Fruit fly (Drosophila melanogaster): ENCODE measurements around the gene Dip-C.

Gene Dip-C

dm6 chr3R:12402935-12403334 is 10.6 kb downstream of the Dip-C start (continued):
- peak; percentile 92 for TF ChIP-seq gcm2 (GFP tag; optimal IDR thresholded peaks at IDR 0.05)
- TF ChIP-seq Lhr (GFP tag; optimal IDR thresholded peaks at IDR 0.05) = peak; percentile 92
- TF ChIP-seq tll (GFP tag; optimal IDR thresholded peaks at IDR 0.05) = peak in 1 of 2 experiments; percentile 76
- TF ChIP-seq CG8478 (optimal IDR thresholded peaks at IDR 0.05) = no peak
- TF ChIP-seq Side (GFP tag; optimal IDR thresholded peaks at IDR 0.05) = peak; percentile 92
- peak; percentile 92 for TF ChIP-seq Vsx1 (GFP tag; optimal IDR thresholded peaks at IDR 0.05)
- peak; percentile 100 for TF ChIP-seq CG10147 (GFP tag; optimal IDR thresholded peaks at IDR 0.05)
- TF ChIP-seq CG10366 (GFP tag; IDR thresholded peaks at IDR 0.05) = peak; percentile 95
- peak; percentile 94 for TF ChIP-seq Rx (GFP tag; IDR thresholded peaks at IDR 0.05)
- peak; percentile 98 for TF ChIP-seq CG9727 (GFP tag; optimal IDR thresholded peaks at IDR 0.05)
- TF ChIP-seq stc (GFP tag; IDR thresholded peaks at IDR 0.05) = peak; percentile 97
- TF ChIP-seq Blimp-1 (GFP tag; optimal IDR thresholded peaks at IDR 0.05) = peak; percentile 97
- TF ChIP-seq sug (tag; optimal IDR thresholded peaks at IDR 0.05) = peak; percentile 97
- TF ChIP-seq Atf-2 (GFP tag; optimal IDR thresholded peaks at IDR 0.05) = peak; percentile 90
- TF ChIP-seq odd (GFP tag; optimal IDR thresholded peaks at IDR 0.05) = peak; percentile 96
- peak; percentile 94 for TF ChIP-seq CG2199 (GFP tag; IDR thresholded peaks at IDR 0.05)
- TF ChIP-seq nau (GFP tag; optimal IDR thresholded peaks at IDR 0.05) = peak; percentile 99
- TF ChIP-seq CG12299 (tag; optimal IDR thresholded peaks at IDR 0.05) = peak; percentile 98
- TF ChIP-seq CG12104 (GFP tag; optimal IDR thresholded peaks at IDR 0.05) = peak; percentile 98
- TF ChIP-seq CG9797 (GFP tag; optimal IDR thresholded peaks at IDR 0.05) = peak; percentile 41
- TF ChIP-seq Dref (GFP tag; IDR thresholded peaks at IDR 0.05) = peak; percentile 52
- TF ChIP-seq fd102C (GFP tag; optimal IDR thresholded peaks at IDR 0.05) = peak; percentile 92
- TF ChIP-seq jigr1 (GFP tag; IDR thresholded peaks at IDR 0.05) = peak; percentile 76; the same call in 2 of the 3 replicates
- peak; percentile 97 for TF ChIP-seq HLH3B (GFP tag; IDR thresholded peaks at IDR 0.05)
- peak; percentile 86 for TF ChIP-seq Hey (tag; optimal IDR thresholded peaks at IDR 0.05)
- TF ChIP-seq Sox102F (GFP tag; optimal IDR thresholded peaks at IDR 0.05) = peak; percentile 98
- no peak for TF ChIP-seq vnd (GFP tag; IDR thresholded peaks at IDR 0.05; ENCODE audit: partially characterized antibody)
- TF ChIP-seq Hr3 (GFP tag; optimal IDR thresholded peaks at IDR 0.05) = peak; percentile 91
- peak; percentile 86 for TF ChIP-seq rib (GFP tag; IDR thresholded peaks at IDR 0.05)
- peak; percentile 95 for TF ChIP-seq E2f1 (GFP tag; IDR thresholded peaks at IDR 0.05)
- TF ChIP-seq CG8089 (GFP tag; optimal IDR thresholded peaks at IDR 0.05) = peak; percentile 88
- peak; percentile 85 for TF ChIP-seq ash1 (GFP tag; optimal IDR thresholded peaks at IDR 0.05)
- TF ChIP-seq Dp (GFP tag; optimal IDR thresholded peaks at IDR 0.05) = peak; percentile 47
- TF ChIP-seq Dek (tag; optimal IDR thresholded peaks at IDR 0.05) = peak; percentile 97
- no peak for TF ChIP-seq nerfin-2 (GFP tag; IDR thresholded peaks at IDR 0.05; ENCODE audit: partially characterized antibody)
- TF ChIP-seq CG1832 (GFP tag; optimal IDR thresholded peaks at IDR 0.05) = no peak
- TF ChIP-seq CG1602 (GFP tag; optimal IDR thresholded peaks at IDR 0.05) = peak; percentile 96
- TF ChIP-seq zen2 (GFP tag; IDR thresholded peaks at IDR 0.05; ENCODE audit: partially characterized antibody) = 0 out of 3 replicates have a peak, but pooled peaks have one; percentile 17
- peak; percentile 86 for TF ChIP-seq slou (GFP tag; optimal IDR thresholded peaks at IDR 0.05)
- no peak for TF ChIP-seq hth (optimal IDR thresholded peaks at IDR 0.05)
- TF ChIP-seq pho (GFP tag; optimal IDR thresholded peaks at IDR 0.05) = peak; percentile 91
- peak; percentile 97 for TF ChIP-seq kah (GFP tag; optimal IDR thresholded peaks at IDR 0.05)
- TF ChIP-seq CG3281 (GFP tag; optimal IDR thresholded peaks at IDR 0.05) = peak; percentile 97
- TF ChIP-seq Ada2b (GFP tag; IDR thresholded peaks at IDR 0.05) = peak; percentile 99
- TF ChIP-seq CG32767 (GFP tag; IDR thresholded peaks at IDR 0.05) = peak; percentile 93
- TF ChIP-seq CG14014 (GFP tag; IDR thresholded peaks at IDR 0.05) = peak; percentile 97
- peak; percentile 96 for TF ChIP-seq ranshi (GFP tag; IDR thresholded peaks at IDR 0.05)
- peak; percentile 99 for TF ChIP-seq nmo (GFP tag; optimal IDR thresholded peaks at IDR 0.05)
- TF ChIP-seq Hsf (GFP tag; optimal IDR thresholded peaks at IDR 0.05) = peak; percentile 97
- peak; percentile 89 for TF ChIP-seq cas (GFP tag; IDR thresholded peaks at IDR 0.05)
- peak; percentile 71 for TF ChIP-seq CG15479 (GFP tag; optimal IDR thresholded peaks at IDR 0.05)
